Worm (Caenorhabditis elegans) whole organism, early embryonic: ENCODE results near the gene F09E5.3.

Experiments used
- ama-1 ChIP-seq: fragments of 150-350 bp; optimal IDR thresholded peaks from 2 replicates; lab custom pipeline; 2014
- ceh-36 ChIP-seq: sonication (generic microtip); optimal IDR thresholded peaks from 2 replicates; lab custom pipeline; 2016; ENCODE audit warnings: missing genetic modification characterization, inconsistent platforms, missing compliant biosample characterization
- flt-1 ChIP-seq: fragments of 200-800 bp; sonication (Bioruptor generic); IDR thresholded peaks from 2 replicates; pipeline ENCODE4 v1.3.6; 2022; ENCODE audit warnings: missing genetic modification characterization, missing compliant biosample characterization
- hmbx-1 ChIP-seq: sonication (generic microtip); optimal IDR thresholded peaks from 2 replicates; lab custom pipeline; 2016; ENCODE audit warnings: mild to moderate bottlenecking, missing genetic modification characterization, missing compliant biosample characterization
- hmg-4 ChIP-seq: fragments of 200-800 bp; sonication (Bioruptor generic); optimal IDR thresholded peaks from 2 replicates; lab custom pipeline; 2018; ENCODE audit warnings: mild to moderate bottlenecking, missing genetic modification characterization, missing compliant biosample characterization
- pes-1 ChIP-seq: fragments of 200-800 bp; sonication (Bioruptor generic); IDR thresholded peaks from 2 replicates; pipeline ENCODE4 v1.3.6; 2022; ENCODE audit warnings: missing genetic modification reagents, missing genetic modification characterization, missing compliant biosample characterization
- sea-1 ChIP-seq: fragments of 200-800 bp; sonication (Bioruptor generic); conservative IDR thresholded peaks from 2 replicates; pipeline ENCODE4 v1.3.6; 2022; ENCODE audit warnings: missing genetic modification characterization, missing compliant biosample characterization
- tbx-37 ChIP-seq: fragments of 200-800 bp; sonication (Bioruptor generic); conservative IDR thresholded peaks from 2 replicates; pipeline ENCODE4 v1.3.6; 2022; ENCODE audit warnings: missing genetic modification reagents, missing genetic modification characterization, missing compliant biosample characterization
- tra-4 ChIP-seq: sonication (generic microtip); optimal IDR thresholded peaks from 2 replicates; lab custom pipeline; 2017; ENCODE audit warnings: missing genetic modification characterization, missing compliant biosample characterization

ce11 chrII:5353642-5354041 is 20.2 kb upstream of the F09E5.3 start:
- no peak for TF ChIP-seq flt-1
- no peak for TF ChIP-seq ama-1 (lab: Kevin White, UChicago)
- TF ChIP-seq tra-4 (tag; lab: Kevin White, UChicago) = no peak
- peak; percentile 46; the same call in 1 of the 2 replicates for TF ChIP-seq pes-1 (GFP tag; lab: Robert Waterston, UW)
- no peak for TF ChIP-seq hmbx-1 (tag; lab: Kevin White, UChicago)
- no peak for TF ChIP-seq hmg-4 (GFP tag; lab: Kevin White, UChicago)
- no peak for TF ChIP-seq tbx-37
- no peak for TF ChIP-seq sea-1 (GFP tag; lab: Robert Waterston, UW)
- no peak for TF ChIP-seq ceh-36
